Fruit fly (Drosophila melanogaster): Measurements from ENCODE around the gene CG9213.

The CG9213 gene

dm6 chrX:15599697-15600096 lies 25.4 kb upstream of the CG9213 start (continued):
- TF ChIP-seq ssp (GFP tag; IDR thresholded peaks at IDR 0.05) (peak; percentile 37; the same call in 1 of the 2 replicates), Dip2 (GFP tag; IDR thresholded peaks at IDR 0.05) (no peak), CG16813 (GFP tag; IDR thresholded peaks at IDR 0.05; ENCODE audit: partially characterized antibody) (no peak), CG34376 (GFP tag; optimal IDR thresholded peaks at IDR 0.05) (no peak), HLH3B (GFP tag; IDR thresholded peaks at IDR 0.05) (peak; percentile 77), tgo (GFP tag; IDR thresholded peaks at IDR 0.05) (peak; percentile 59; the same call in 2 of the 3 replicates), lbe (GFP tag; optimal IDR thresholded peaks at IDR 0.05) (no peak), tin (GFP tag; optimal IDR thresholded peaks at IDR 0.05) (peak; percentile 55), Vsx1 (GFP tag; optimal IDR thresholded peaks at IDR 0.05) (no peak), tap (tag; optimal IDR thresholded peaks at IDR 0.05) (peak; percentile 54), CG5953 (GFP tag; IDR thresholded peaks at IDR 0.05) (no peak), Chrac-16 (GFP tag; optimal IDR thresholded peaks at IDR 0.05) (peak; percentile 21), CrebB (tag; optimal IDR thresholded peaks at IDR 0.05) (no peak), B-H2 (GFP tag; optimal IDR thresholded peaks at IDR 0.05) (no peak), CkIIα-i1 (GFP tag; IDR thresholded peaks at IDR 0.05) (no peak), CG8281 (tag; optimal IDR thresholded peaks at IDR 0.05) (peak; percentile 5), Hr78 (GFP tag; optimal IDR thresholded peaks at IDR 0.05) (peak in 1 of 2 experiments; percentile 4), sr (GFP tag; IDR thresholded peaks at IDR 0.05) (no peak), Tbp (GFP tag; optimal IDR thresholded peaks at IDR 0.05) (no peak), CG10979 (tag; optimal IDR thresholded peaks at IDR 0.05) (peak; percentile 38), CG1603 (tag; optimal IDR thresholded peaks at IDR 0.05) (peak; percentile 77), Hr39 (optimal IDR thresholded peaks at IDR 0.05) (no peak), sob (GFP tag; IDR thresholded peaks at IDR 0.05) (peak; percentile 49; the same call in 1 of the 2 replicates), CG11398 (GFP tag; optimal IDR thresholded peaks at IDR 0.05) (no peak), CG15601 (tag; optimal IDR thresholded peaks at IDR 0.05) (peak; percentile 23), Hand (GFP tag; optimal IDR thresholded peaks at IDR 0.05) (no peak), Dip3 (GFP tag; optimal IDR thresholded peaks at IDR 0.05) (peak; percentile 23), CG12299 (tag; optimal IDR thresholded peaks at IDR 0.05) (peak; percentile 24), CG2889 (GFP tag; IDR thresholded peaks at IDR 0.05) (peak; percentile 48; the same call in 1 of the 3 replicates), her (GFP tag; optimal IDR thresholded peaks at IDR 0.05) (peak; percentile 41), CG4404 (GFP tag; IDR thresholded peaks at IDR 0.05) (0 out of 2 replicates have a peak, but pooled peaks have one; percentile 17), vvl (GFP tag; IDR thresholded peaks at IDR 0.05) (peak; percentile 71), Nf-YA (GFP tag; IDR thresholded peaks at IDR 0.05) (no peak), bigmax (GFP tag; optimal IDR thresholded peaks at IDR 0.05) (no peak), Adf1 (GFP tag; IDR thresholded peaks at IDR 0.05) (no peak), luna (GFP tag; optimal IDR thresholded peaks at IDR 0.05) (no peak), CG12071 (GFP tag; optimal IDR thresholded peaks at IDR 0.05) (peak; percentile 55), CG2202 (tag; optimal IDR thresholded peaks at IDR 0.05) (no peak), YL-1 (GFP tag; optimal IDR thresholded peaks at IDR 0.05) (no peak), Drgx (GFP tag; IDR thresholded peaks at IDR 0.05) (peak; percentile 65; the same call in 1 of the 2 replicates), trh (GFP tag; optimal IDR thresholded peaks at IDR 0.05) (no peak), Ets65A (GFP tag) (peak; percentile 95), stc (GFP tag; IDR thresholded peaks at IDR 0.05) (peak; percentile 62), CG7839 (tag; optimal IDR thresholded peaks at IDR 0.05) (peak; percentile 77), br (optimal IDR thresholded peaks at IDR 0.05) (no peak), fru (optimal IDR thresholded peaks at IDR 0.05) (no peak), MBD-R2 (GFP tag; IDR thresholded peaks at IDR 0.05) (no peak), vfl (GFP tag; optimal IDR thresholded peaks at IDR 0.05) (peak; percentile 13), gfzf (GFP tag; optimal IDR thresholded peaks at IDR 0.05) (no peak), stwl (tag; optimal IDR thresholded peaks at IDR 0.05) (no peak), tup (GFP tag; optimal IDR thresholded peaks at IDR 0.05) (no peak), CG4328 (GFP tag; optimal IDR thresholded peaks at IDR 0.05) (no peak), dmrt99B (tag; optimal IDR thresholded peaks at IDR 0.05) (peak; percentile 80)
